Fruit fly (Drosophila melanogaster) whole organism, embryonic: ENCODE results near the gene Galphai.
A peak's percentile ranks its signal among the peaks of the same experiment; 100 is the strongest.

Experiments used
- B-H2 ChIP-seq: fragments of 200-800 bp; sonication (Bioruptor generic); optimal IDR thresholded peaks from 2 replicates; lab custom pipeline; 2018; ENCODE audit warnings: missing biosample characterization, mild to moderate bottlenecking, missing genetic modification characterization
- CG12104 ChIP-seq: fragments of 200-800 bp; sonication (Bioruptor generic); optimal IDR thresholded peaks from 3 replicates; lab custom pipeline; 2016; ENCODE audit warnings: missing biosample characterization, missing genetic modification characterization
- CG1233 ChIP-seq: fragments of 200-800 bp; sonication (Bioruptor generic); optimal IDR thresholded peaks from 4 replicates; lab custom pipeline; 2018; ENCODE audit warnings: missing biosample characterization, mild to moderate bottlenecking, missing genetic modification characterization
- CG13287 ChIP-seq: fragments of 200-800 bp; sonication (Bioruptor generic); IDR thresholded peaks from 2 replicates; pipeline ENCODE4 v1.3.6; 2022; ENCODE audit warnings: missing biosample characterization, missing genetic modification characterization; ENCODE audit not compliant: partially characterized antibody
- CG15011 ChIP-seq: fragments of 200-800 bp; sonication (Bioruptor generic); optimal IDR thresholded peaks from 3 replicates; lab custom pipeline; 2018; ENCODE audit warnings: missing biosample characterization, mild to moderate bottlenecking, missing genetic modification characterization
- CG15601 ChIP-seq: fragments of 200-800 bp; sonication (Bioruptor generic); optimal IDR thresholded peaks from 3 replicates; lab custom pipeline; 2019; ENCODE audit warnings: missing biosample characterization, mild to moderate bottlenecking, missing genetic modification characterization, moderate library complexity
- CG1603 ChIP-seq: fragments of 200-800 bp; sonication (Bioruptor generic); optimal IDR thresholded peaks from 2 replicates; lab custom pipeline; 2019; ENCODE audit warnings: missing biosample characterization, mild to moderate bottlenecking, missing genetic modification characterization, moderate library complexity
- CG17385 ChIP-seq: fragments of 200-800 bp; sonication (Bioruptor generic); optimal IDR thresholded peaks from 3 replicates; lab custom pipeline; 2018; ENCODE audit warnings: missing biosample characterization, mild to moderate bottlenecking, missing genetic modification characterization
- CG2116 ChIP-seq: fragments of 200-800 bp; sonication (Bioruptor generic); optimal IDR thresholded peaks from 3 replicates; lab custom pipeline; 2018; ENCODE audit warnings: missing biosample characterization, mild to moderate bottlenecking, missing genetic modification characterization
- CG31365 ChIP-seq: fragments of 200-800 bp; sonication (Bioruptor generic); optimal IDR thresholded peaks from 2 replicates; lab custom pipeline; 2018; ENCODE audit warnings: missing biosample characterization, mild to moderate bottlenecking, missing genetic modification characterization
- CG34422 ChIP-seq: fragments of 200-800 bp; sonication (Bioruptor generic); IDR thresholded peaks from 3 replicates; pipeline ENCODE4 v1.3.6; 2022; ENCODE audit warnings: missing biosample characterization, missing genetic modification characterization
- CG3838 ChIP-seq: fragments of 200-800 bp; sonication (Bioruptor generic); optimal IDR thresholded peaks from 3 replicates; lab custom pipeline; 2016; ENCODE audit warnings: missing biosample characterization, missing genetic modification characterization
- CG4282 ChIP-seq: fragments of 200-800 bp; sonication (Bioruptor generic); optimal IDR thresholded peaks from 2 replicates; lab custom pipeline; 2016; ENCODE audit warnings: missing biosample characterization, missing genetic modification characterization
- CG6683 ChIP-seq: fragments of 200-800 bp; sonication (Bioruptor generic); optimal IDR thresholded peaks from 2 replicates; lab custom pipeline; 2017; ENCODE audit warnings: missing biosample characterization, mild to moderate bottlenecking, missing genetic modification characterization, missing genetic modification reagents
- CG8281 ChIP-seq: fragments of 200-800 bp; sonication (Bioruptor generic); optimal IDR thresholded peaks from 2 replicates; lab custom pipeline; 2018; ENCODE audit warnings: missing biosample characterization, mild to moderate bottlenecking, missing genetic modification characterization, moderate library complexity
- CG8478 ChIP-seq: fragments of >200 bp; optimal IDR thresholded peaks from 2 replicates; lab custom pipeline; 2018
- CG8765 ChIP-seq: fragments of 200-800 bp; sonication (Bioruptor generic); IDR thresholded peaks from 2 replicates; pipeline ENCODE4 v1.3.6; 2022; ENCODE audit warnings: missing biosample characterization, missing genetic modification characterization
- CrebB ChIP-seq: fragments of 200-800 bp; sonication (Bioruptor generic); optimal IDR thresholded peaks from 3 replicates; lab custom pipeline; 2018; ENCODE audit warnings: missing biosample characterization, mild to moderate bottlenecking, missing genetic modification characterization
- D ChIP-seq, 2 experiments: fragments of 200-800 bp in 1 of 2; fragments of >200 bp in 1 of 2; sonication (Bioruptor generic) in 1 of 2; optimal IDR thresholded peaks; 2 replicates in 1 of 2; 3 replicates in 1 of 2; lab custom pipeline; 2017; ENCODE audit warnings: mild to moderate bottlenecking in 1 of 2, missing biosample characterization in 1 of 2, missing genetic modification characterization in 1 of 2, missing genetic modification reagents in 1 of 2
- Dek ChIP-seq: fragments of 200-800 bp; sonication (Bioruptor generic); optimal IDR thresholded peaks from 3 replicates; lab custom pipeline; 2019; ENCODE audit warnings: missing biosample characterization, mild to moderate bottlenecking, missing genetic modification characterization, moderate library complexity
- E2f1 ChIP-seq: fragments of 200-800 bp; sonication (Bioruptor generic); IDR thresholded peaks from 2 replicates; pipeline ENCODE4 v1.3.6; 2022; ENCODE audit warnings: missing biosample characterization, missing genetic modification characterization
- HLHmδ ChIP-seq: fragments of 200-800 bp; sonication (Bioruptor generic); optimal IDR thresholded peaks from 2 replicates; lab custom pipeline; 2018; ENCODE audit warnings: missing biosample characterization, mild to moderate bottlenecking, missing genetic modification characterization, moderate library complexity
- Side ChIP-seq: fragments of 200-800 bp; sonication (Bioruptor generic); optimal IDR thresholded peaks from 2 replicates; lab custom pipeline; 2016; ENCODE audit warnings: missing biosample characterization, missing genetic modification characterization
- Stat92E ChIP-seq, 3 experiments: fragments of >200 bp in 2 of 3; fragments of 200-800 bp in 1 of 3; sonication (Bioruptor generic) in 1 of 3; optimal IDR thresholded peaks; 2 replicates each; lab custom pipeline; 2017 to 2019; ENCODE audit warnings: missing biosample characterization in 3 of 3, missing genetic modification characterization in 3 of 3, mild to moderate bottlenecking in 1 of 3, moderate library complexity in 1 of 3
- Xbp1 ChIP-seq: fragments of 200-800 bp; sonication (Bioruptor generic); optimal IDR thresholded peaks from 3 replicates; lab custom pipeline; 2016; ENCODE audit warnings: missing biosample characterization, mild to moderate bottlenecking, missing genetic modification characterization
- al ChIP-seq: fragments of 200-800 bp; sonication (Bioruptor generic); IDR thresholded peaks from 2 replicates; pipeline ENCODE4 v1.3.6; 2022; ENCODE audit warnings: missing biosample characterization, missing genetic modification characterization
- bsh ChIP-seq, 2 experiments: fragments of 200-800 bp; sonication (Bioruptor generic); optimal IDR thresholded peaks; 2 replicates each; lab custom pipeline; 2017 to 2018; ENCODE audit warnings: mild to moderate bottlenecking in 2 of 2, missing biosample characterization in 2 of 2, missing genetic modification characterization in 2 of 2, moderate library complexity in 1 of 2
- chif ChIP-seq, 2 experiments: fragments of 200-800 bp; sonication (Bioruptor generic); optimal IDR thresholded peaks; 3 replicates each; lab custom pipeline; 2016; ENCODE audit warnings: missing biosample characterization in 2 of 2, missing genetic modification characterization in 2 of 2
- chinmo ChIP-seq: fragments of 200-800 bp; sonication (Bioruptor generic); IDR thresholded peaks from 4 replicates; pipeline ENCODE4 v1.3.6; 2022; ENCODE audit warnings: missing biosample characterization, missing genetic modification characterization; ENCODE audit not compliant: partially characterized antibody
- crol ChIP-seq: fragments of 200-800 bp; sonication (Bioruptor generic); IDR thresholded peaks from 2 replicates; pipeline ENCODE4 v1.3.6; 2022; ENCODE audit warnings: missing biosample characterization, missing genetic modification characterization
- dmrt11E ChIP-seq: fragments of 200-800 bp; sonication (Bioruptor generic); optimal IDR thresholded peaks from 3 replicates; lab custom pipeline; 2018; ENCODE audit warnings: missing biosample characterization, mild to moderate bottlenecking, missing genetic modification characterization, moderate library complexity
- ewg ChIP-seq: fragments of 200-800 bp; sonication (Bioruptor generic); optimal IDR thresholded peaks from 3 replicates; lab custom pipeline; 2017; ENCODE audit warnings: mild to moderate bottlenecking, missing biosample characterization, missing genetic modification reagents, missing genetic modification characterization
- fu2 ChIP-seq: fragments of 200-800 bp; sonication (Bioruptor generic); optimal IDR thresholded peaks from 2 replicates; lab custom pipeline; 2016; ENCODE audit warnings: missing biosample characterization, missing genetic modification characterization
- grn ChIP-seq: fragments of 200-800 bp; sonication (Bioruptor generic); optimal IDR thresholded peaks from 3 replicates; lab custom pipeline; 2017; ENCODE audit warnings: missing biosample characterization, missing genetic modification characterization
- her ChIP-seq: fragments of 200-800 bp; sonication (Bioruptor generic); optimal IDR thresholded peaks from 2 replicates; lab custom pipeline; 2016; ENCODE audit warnings: missing biosample characterization, missing genetic modification characterization
- insv ChIP-seq, 2 experiments: fragments of 200-800 bp; sonication (Bioruptor generic); optimal IDR thresholded peaks; 3 replicates each; lab custom pipeline; 2016 to 2018; ENCODE audit warnings: missing biosample characterization in 2 of 2, missing genetic modification characterization in 2 of 2
- ken ChIP-seq: fragments of 200-800 bp; sonication (Bioruptor generic); IDR thresholded peaks from 3 replicates; pipeline ENCODE4 v1.3.6; 2022; ENCODE audit warnings: missing biosample characterization, missing genetic modification characterization
- lilli ChIP-seq: fragments of 200-800 bp; sonication (Bioruptor generic); optimal IDR thresholded peaks from 3 replicates; lab custom pipeline; 2016; ENCODE audit warnings: missing biosample characterization, missing genetic modification characterization
- maf-S ChIP-seq: fragments of 200-800 bp; sonication (Bioruptor generic); optimal IDR thresholded peaks from 2 replicates; lab custom pipeline; 2016; ENCODE audit warnings: missing biosample characterization, missing genetic modification characterization
- mam ChIP-seq: fragments of 200-800 bp; sonication (Bioruptor generic); optimal IDR thresholded peaks from 3 replicates; lab custom pipeline; 2016; ENCODE audit warnings: missing biosample characterization, missing genetic modification characterization
- pita ChIP-seq: fragments of 200-800 bp; sonication (Bioruptor generic); optimal IDR thresholded peaks from 2 replicates; lab custom pipeline; 2017; ENCODE audit warnings: missing biosample characterization, mild to moderate bottlenecking, missing genetic modification characterization
- ro ChIP-seq: fragments of 200-800 bp; sonication (Bioruptor generic); IDR thresholded peaks from 2 replicates; pipeline ENCODE4 v1.3.6; 2022; ENCODE audit warnings: missing biosample characterization, missing genetic modification characterization
- sc ChIP-seq, 3 experiments: fragments of >200 bp in 2 of 3; fragments of 200-800 bp in 1 of 3; sonication (Bioruptor generic) in 1 of 3; optimal IDR thresholded peaks; 2 replicates in 2 of 3; 3 replicates in 1 of 3; lab custom pipeline; 2017; ENCODE audit warnings: mild to moderate bottlenecking in 1 of 3, missing biosample characterization in 1 of 3, missing genetic modification characterization in 1 of 3, missing genetic modification reagents in 1 of 3
- sd ChIP-seq: fragments of 200-800 bp; sonication (Bioruptor generic); optimal IDR thresholded peaks from 3 replicates; lab custom pipeline; 2018; ENCODE audit warnings: missing biosample characterization, mild to moderate bottlenecking, missing genetic modification characterization, moderate library complexity
- sug ChIP-seq: fragments of 200-800 bp; optimal IDR thresholded peaks from 2 replicates; lab custom pipeline; 2019; ENCODE audit warnings: missing biosample characterization, mild to moderate bottlenecking, missing genetic modification characterization, moderate library complexity
- trem ChIP-seq: fragments of 200-800 bp; optimal IDR thresholded peaks from 3 replicates; lab custom pipeline; 2019; ENCODE audit warnings: missing biosample characterization, mild to moderate bottlenecking, missing genetic modification characterization, moderate library complexity

Gene Galphai

DNA sequence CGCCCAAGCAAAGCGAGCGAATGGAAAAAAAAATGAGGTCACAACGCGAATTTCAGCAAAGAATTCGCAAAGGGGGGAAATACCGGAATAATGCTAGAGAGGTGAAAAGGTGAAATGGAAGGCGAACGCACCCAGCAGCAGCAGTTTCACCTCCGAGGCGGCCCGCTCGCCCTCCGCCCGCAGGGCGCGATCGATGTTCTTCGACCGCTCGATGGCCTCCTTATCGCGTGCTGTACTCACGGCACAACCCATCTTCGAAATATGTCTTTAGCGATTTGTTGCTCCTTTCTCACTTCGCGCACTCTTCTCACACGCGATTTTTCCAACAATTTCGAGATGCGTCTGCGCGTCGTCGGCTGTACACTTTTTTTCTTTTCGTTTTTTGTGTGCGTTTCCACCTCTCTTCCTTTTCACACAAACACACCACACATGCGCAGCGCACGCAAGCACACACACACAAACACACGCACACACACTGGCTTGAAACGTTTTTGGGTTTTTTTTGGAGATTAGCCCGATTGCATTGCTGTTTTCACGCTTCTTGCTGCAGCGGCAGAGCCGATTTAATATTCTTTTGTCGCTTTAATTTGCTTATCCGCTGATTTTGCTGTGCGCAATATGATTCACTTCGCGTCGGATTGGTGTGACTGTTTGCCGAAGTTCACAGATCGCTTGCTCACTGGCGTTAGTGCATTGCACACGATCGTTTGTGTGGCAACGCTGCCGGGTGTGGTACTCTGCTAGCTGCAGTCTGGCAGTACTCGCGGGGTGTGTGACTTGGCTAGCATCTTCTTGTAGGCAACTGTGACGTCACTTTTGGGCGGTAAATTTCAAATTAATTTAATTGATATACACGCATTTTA lies at the start of gene Galphai:
Gene Galphai, minus strand, starts transcription at position 658 of the 863 bp plus-strand sequence.
- TF ChIP-seq CG34422 (GFP tag; lab: Robert Waterston, UW) (peak; percentile 28; the same call in 1 of the 3 replicates), insv (GFP tag; optimal IDR thresholded peaks at IDR 0.05; lab: Kevin White, UChicago) (peak in 1 of 2 experiments; percentile 59), CG4282 (GFP tag; lab: Kevin White, UChicago) (peak; percentile 40), her (GFP tag; lab: Kevin White, UChicago) (peak; percentile 64), CG15011 (GFP tag; lab: Kevin White, UChicago) (no peak), CG1233 (GFP tag; lab: Kevin White, UChicago) (no peak), CG8765 (0 out of 2 replicates have a peak, but pooled peaks have one; percentile 38), fu2 (GFP tag; lab: Kevin White, UChicago) (peak; percentile 19), CG8281 (tag; lab: Kevin White, UChicago) (no peak), maf-S (peak; percentile 24), Dek (tag; lab: Kevin White, UChicago) (peak; percentile 6), sd (tag; lab: Kevin White, UChicago) (peak; percentile 36), pita (GFP tag; lab: Kevin White, UChicago) (peak; percentile 98), Side (GFP tag; lab: Kevin White, UChicago) (peak; percentile 53), Xbp1 (peak; percentile 39), CG17385 (GFP tag; lab: Kevin White, UChicago) (no peak), E2f1 (GFP tag; lab: Robert Waterston, UW) (0 out of 2 replicates have a peak, but pooled peaks have one; percentile 9), chinmo (GFP tag; lab: Robert Waterston, UW) (peak; percentile 70; the same call in 2 of the 4 replicates), Stat92E (GFP tag; optimal IDR thresholded peaks at IDR 0.05; lab: Kevin White, UChicago) (peak in 1 of 3 experiments; percentile 81), CG12104 (GFP tag; lab: Kevin White, UChicago) (no peak), ewg (GFP tag; lab: Kevin White, UChicago) (peak; percentile 77), ken (GFP tag; lab: Robert Waterston, UW) (peak; percentile 59; the same call in 1 of the 3 replicates), sug (peak; percentile 50), crol (peak; percentile 68; the same call in 1 of the 2 replicates), CG6683 (GFP tag; lab: Kevin White, UChicago) (no peak), CG3838 (GFP tag; lab: Kevin White, UChicago) (no peak), ro (no peak), sc (optimal IDR thresholded peaks at IDR 0.05; lab: Kevin White, UChicago) (no peak), sc (GFP tag; optimal IDR thresholded peaks at IDR 0.05; lab: Kevin White, UChicago) (no peak), HLHmδ (GFP tag; lab: Kevin White, UChicago) (peak; percentile 16), CG13287 (GFP tag; lab: Robert Waterston, UW) (peak; percentile 72), trem (tag; lab: Kevin White, UChicago) (peak; percentile 91), CG15601 (tag; lab: Kevin White, UChicago) (peak; percentile 62), al (GFP tag; lab: Robert Waterston, UW) (0 out of 2 replicates have a peak, but pooled peaks have one; percentile 4), B-H2 (GFP tag; lab: Kevin White, UChicago) (no peak), CG1603 (tag; lab: Kevin White, UChicago) (peak; percentile 96), chif (GFP tag; optimal IDR thresholded peaks at IDR 0.05; lab: Kevin White, UChicago) (peak; percentile 8 to 21), CG2116 (peak; percentile 72), CG8478 (lab: Kevin White, UChicago) (peak; percentile 79), grn (GFP tag; lab: Kevin White, UChicago) (peak; percentile 49), lilli (GFP tag; lab: Kevin White, UChicago) (peak; percentile 22), dmrt11E (tag; lab: Kevin White, UChicago) (peak; percentile 1), D (optimal IDR thresholded peaks at IDR 0.05; lab: Kevin White, UChicago) (peak; percentile 53), D (GFP tag; optimal IDR thresholded peaks at IDR 0.05; lab: Kevin White, UChicago) (no peak), mam (GFP tag; lab: Kevin White, UChicago) (peak; percentile 31), bsh (GFP tag; optimal IDR thresholded peaks at IDR 0.05; lab: Kevin White, UChicago) (no peak), CrebB (peak; percentile 57), CG31365 (tag; lab: Kevin White, UChicago) (peak; percentile 58)
